Fruit fly (Drosophila melanogaster) whole organism, embryonic: ENCODE data around the gene CG33687.

Experiments
- CG11093 ChIP-seq: fragments of 200-800 bp; sonication (Bioruptor generic); IDR thresholded peaks from 3 replicates; pipeline ENCODE4 v1.3.6; 2022; ENCODE audit warnings: missing biosample characterization, missing genetic modification characterization
- CG14860 ChIP-seq: fragments of 200-800 bp; sonication (Bioruptor generic); IDR thresholded peaks from 3 replicates; pipeline ENCODE4 v1.3.6; 2022; ENCODE audit warnings: missing biosample characterization, missing genetic modification characterization; ENCODE audit not compliant: partially characterized antibody
- CG34376 ChIP-seq: fragments of 200-800 bp; sonication (Bioruptor generic); optimal IDR thresholded peaks from 2 replicates; lab custom pipeline; 2018; ENCODE audit warnings: missing biosample characterization, mild to moderate bottlenecking, missing genetic modification characterization
- gce ChIP-seq: fragments of 200-800 bp; sonication (Bioruptor generic); IDR thresholded peaks from 3 replicates; pipeline ENCODE4 v1.3.6; 2022; ENCODE audit warnings: missing biosample characterization, missing genetic modification characterization
- usp ChIP-seq: fragments of >200 bp; optimal IDR thresholded peaks from 2 replicates; lab custom pipeline; 2017; ENCODE audit warnings: missing biosample characterization, missing genetic modification characterization

DNA sequence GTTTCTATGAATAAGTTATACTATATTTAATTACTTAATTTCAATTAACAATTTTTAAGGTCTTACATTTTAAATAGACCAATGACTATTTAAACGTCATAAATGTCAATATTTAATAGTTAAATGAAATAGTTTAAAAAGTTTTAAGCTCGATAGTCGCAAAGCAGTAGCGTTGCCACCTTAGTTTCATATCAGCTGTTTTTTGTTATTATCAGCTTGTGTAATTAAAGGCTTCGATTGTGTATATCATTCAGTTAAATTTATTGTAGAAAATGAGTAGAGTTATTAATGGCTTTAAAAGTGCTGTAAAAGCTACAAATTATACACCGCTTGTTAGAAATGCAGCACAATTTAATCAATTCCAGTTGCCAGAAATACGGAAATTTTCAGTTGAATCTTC, 35.3 kb downstream of the CG33687 start, which contains the start of gene Hsc20:
- TF ChIP-seq CG11093 (GFP tag; lab: Robert Waterston, UW), result no peak
- TF ChIP-seq CG14860 (GFP tag; lab: Robert Waterston, UW), result no peak
- TF ChIP-seq usp (GFP tag; lab: Kevin White, UChicago), result no peak
- TF ChIP-seq CG34376 (GFP tag; lab: Kevin White, UChicago), result no peak
- no peak for TF ChIP-seq gce (GFP tag; lab: Robert Waterston, UW)
